Worm (Caenorhabditis elegans): ENCODE data around the gene tni-4.
"Not testable (repeated sequence)": the region's sequence is repeated elsewhere in the genome, so short reads cannot be mapped to it uniquely, and the experiment has no call there.

Gene tni-4

ce11 chrIV:5218496-5218895 is 14.1 kb downstream of the tni-4 start, which contains the start of gene nsph-4.2:
TSS of gene nsph-4.2 (plus strand) at chrIV:5218796.
- not testable (repeated sequence) for TF ChIP-seq lin-13, nhr-2, elt-3 (tag; optimal IDR thresholded peaks at IDR 0.05)

- TF ChIP-seq elt-3 (tag; optimal IDR thresholded peaks at IDR 0.05) (no peak), nhr-12 (tag; optimal IDR thresholded peaks at IDR 0.05) (no peak), ceh-43 (GFP tag; optimal IDR thresholded peaks at IDR 0.05) (no peak), zip-8 (tag; optimal IDR thresholded peaks at IDR 0.05) (no peak), unc-120 (tag; optimal IDR thresholded peaks at IDR 0.05; ENCODE audit: poor library complexity, severe bottlenecking) (no peak), nhr-76 (tag; optimal IDR thresholded peaks at IDR 0.05) (no peak), mls-2 (tag; optimal IDR thresholded peaks at IDR 0.05) (no peak), nhr-237 (tag; optimal IDR thresholded peaks at IDR 0.05) (no peak), unc-39 (tag; optimal IDR thresholded peaks at IDR 0.05) (no peak), lsy-2 (tag; optimal IDR thresholded peaks at IDR 0.05) (no peak), M03D4.4 (tag; optimal IDR thresholded peaks at IDR 0.05) (no peak), flh-1 (GFP tag; optimal IDR thresholded peaks at IDR 0.05) (no peak), unc-62 (GFP tag; optimal IDR thresholded peaks at IDR 0.05) (no peak), ham-2 (GFP tag; optimal IDR thresholded peaks at IDR 0.05) (no peak)
Measured at ce11 chrIV:5221721-5222120, 17.3 kb downstream of the tni-4 start.

ce11 chrIV:5224238-5224637 is 19.8 kb downstream of the tni-4 start, which contains the start of gene Y59E9AL.8:
TSS of gene Y59E9AL.8 (minus strand) at chrIV:5224338.
- TF ChIP-seq tbx-8 (GFP tag; optimal IDR thresholded peaks at IDR 0.05) (no peak), lsy-2 (tag; optimal IDR thresholded peaks at IDR 0.05) (no peak), cnd-1 (tag; optimal IDR thresholded peaks at IDR 0.05) (no peak), flh-1 (GFP tag; optimal IDR thresholded peaks at IDR 0.05) (no peak), bed-3 (GFP tag; optimal IDR thresholded peaks at IDR 0.05) (no peak), M03D4.4 (tag; optimal IDR thresholded peaks at IDR 0.05) (no peak), mab-5 (tag; optimal IDR thresholded peaks at IDR 0.05) (no peak), unc-39 (tag; optimal IDR thresholded peaks at IDR 0.05) (no peak), lin-13 (tag; optimal IDR thresholded peaks at IDR 0.05) (no peak), ces-1 (GFP tag; optimal IDR thresholded peaks at IDR 0.05) (no peak)

ce11 chrIV:5225277-5225822 is 21.0 kb downstream of the tni-4 start, which contains the start of gene cylc-1:
TSS of gene cylc-1 (minus strand) at chrIV:5225772.
- not testable (repeated sequence) for TF ChIP-seq unc-39 (tag; optimal IDR thresholded peaks at IDR 0.05); tbx-8 (GFP tag; optimal IDR thresholded peaks at IDR 0.05); ztf-11 (tag; optimal IDR thresholded peaks at IDR 0.05)

- TF ChIP-seq ceh-43 (GFP tag; optimal IDR thresholded peaks at IDR 0.05); lsy-2 (tag; optimal IDR thresholded peaks at IDR 0.05); mls-2 (tag; optimal IDR thresholded peaks at IDR 0.05): not testable (repeated sequence)
Measured at ce11 chrIV:5226552-5226951, 22.2 kb downstream of the tni-4 start, which contains the start of gene nsph-4.1. TSS of gene nsph-4.1 (plus strand) at chrIV:5226852.

ce11 chrIV:5228619-5229018 is 24.2 kb downstream of the tni-4 start, which contains the start of gene thn-6:
TSS of gene thn-6 (plus strand) at chrIV:5228919.
- TF ChIP-seq pha-4 (tag; optimal IDR thresholded peaks at IDR 0.05) (no peak), nhr-12 (tag; optimal IDR thresholded peaks at IDR 0.05) (no peak), nhr-2 (tag; optimal IDR thresholded peaks at IDR 0.05) (no peak), lin-32 (GFP tag; optimal IDR thresholded peaks at IDR 0.05) (no peak), flh-1 (GFP tag; optimal IDR thresholded peaks at IDR 0.05) (no peak), unc-62 (GFP tag; optimal IDR thresholded peaks at IDR 0.05) (no peak), hlh-1 (tag; optimal IDR thresholded peaks at IDR 0.05) (no peak), ces-1 (GFP tag; optimal IDR thresholded peaks at IDR 0.05) (no peak), cnd-1 (tag; optimal IDR thresholded peaks at IDR 0.05) (no peak), sptf-1 (tag; optimal IDR thresholded peaks at IDR 0.05) (no peak), mls-2 (tag; optimal IDR thresholded peaks at IDR 0.05) (no peak)

ce11 chrIV:5230530-5230929 is 26.1 kb downstream of the tni-4 start, which contains the start of gene thn-5:
TSS of gene thn-5 (plus strand) at chrIV:5230830.
- TF ChIP-seq unc-39 (tag; optimal IDR thresholded peaks at IDR 0.05): no peak
- no peak for TF ChIP-seq blmp-1 (tag; optimal IDR thresholded peaks at IDR 0.05)
- TF ChIP-seq ceh-83 (GFP tag; optimal IDR thresholded peaks at IDR 0.05): no peak
- no peak for TF ChIP-seq ztf-11 (tag; optimal IDR thresholded peaks at IDR 0.05)
- TF ChIP-seq snpc-4 (tag; optimal IDR thresholded peaks at IDR 0.05): no peak
- no peak for TF ChIP-seq lin-32 (GFP tag; optimal IDR thresholded peaks at IDR 0.05)
- no peak for TF ChIP-seq drap-1 (GFP tag; optimal IDR thresholded peaks at IDR 0.05)
- no peak for TF ChIP-seq mls-2 (tag; optimal IDR thresholded peaks at IDR 0.05)

All from whole organism, mixed stage, embryonic.